Worm (Caenorhabditis elegans) whole organism, L2 larva: ENCODE data around the gene aptf-3.
A peak's percentile ranks its signal among the peaks of the same experiment; 100 is the strongest.

Experiments
- C34F6.9 ChIP-seq: fragments of 150-350 bp; optimal IDR thresholded peaks from 2 replicates; lab custom pipeline; 2014; ENCODE audit warnings: missing biosample characterization, missing genetic modification characterization
- F13H6.1 ChIP-seq: sonication (generic microtip); optimal IDR thresholded peaks from 2 replicates; lab custom pipeline; 2016; ENCODE audit warnings: missing genetic modification characterization, missing compliant biosample characterization
- R02D3.7 ChIP-seq: fragments of 150-350 bp; optimal IDR thresholded peaks from 2 replicates; lab custom pipeline; 2014; ENCODE audit warnings: missing biosample characterization, missing genetic modification characterization
- Y55F3AM.14 ChIP-seq: fragments of 200-800 bp; sonication (Bioruptor generic); optimal IDR thresholded peaks from 2 replicates; lab custom pipeline; 2018; ENCODE audit warnings: mild to moderate bottlenecking, missing genetic modification characterization, missing compliant biosample characterization
- ZK546.5 ChIP-seq: sonication (generic microtip); optimal IDR thresholded peaks from 2 replicates; lab custom pipeline; 2017; ENCODE audit warnings: missing biosample characterization, missing genetic modification characterization
- alr-1 ChIP-seq: fragments of 150-350 bp; optimal IDR thresholded peaks from 2 replicates; lab custom pipeline; 2014; ENCODE audit warnings: missing biosample characterization, missing genetic modification characterization
- aly-2 ChIP-seq: fragments of 150-350 bp; optimal IDR thresholded peaks from 2 replicates; lab custom pipeline; 2014; ENCODE audit warnings: missing biosample characterization, missing genetic modification characterization
- ama-1 ChIP-seq: fragments of 150-350 bp; optimal IDR thresholded peaks from 2 replicates; lab custom pipeline; 2018; ENCODE audit warnings: inconsistent platforms
- blmp-1 ChIP-seq: sonication (generic microtip); optimal IDR thresholded peaks from 2 replicates; lab custom pipeline; 2017; ENCODE audit warnings: missing genetic modification characterization, mild to moderate bottlenecking, missing compliant biosample characterization, antibody characterized with exemption, moderate library complexity; ENCODE audit not compliant: insufficient read depth
- ceh-16 ChIP-seq: fragments of 150-350 bp; optimal IDR thresholded peaks from 2 replicates; lab custom pipeline; 2014; ENCODE audit warnings: missing biosample characterization, missing genetic modification characterization
- ceh-82 ChIP-seq: fragments of 150-350 bp; optimal IDR thresholded peaks from 2 replicates; lab custom pipeline; 2014; ENCODE audit warnings: missing biosample characterization, missing genetic modification characterization
- crh-2 ChIP-seq: sonication (generic microtip); optimal IDR thresholded peaks from 2 replicates; lab custom pipeline; 2017; ENCODE audit warnings: missing biosample characterization, missing genetic modification characterization
- dmd-4 ChIP-seq: sonication (generic microtip); optimal IDR thresholded peaks from 2 replicates; lab custom pipeline; 2017; ENCODE audit warnings: missing biosample characterization, missing genetic modification characterization
- egl-27 ChIP-seq: sonication (generic microtip); optimal IDR thresholded peaks from 3 replicates; lab custom pipeline; 2017; ENCODE audit warnings: missing biosample characterization, missing genetic modification reagents, missing genetic modification characterization
- elt-1 ChIP-seq: fragments of 150-350 bp; optimal IDR thresholded peaks from 2 replicates; lab custom pipeline; 2014; ENCODE audit warnings: missing biosample characterization, missing genetic modification characterization
- elt-3 ChIP-seq: sonication (generic microtip); optimal IDR thresholded peaks from 2 replicates; lab custom pipeline; 2017; ENCODE audit warnings: missing biosample characterization, missing genetic modification characterization
- fos-1 ChIP-seq: fragments of 150-350 bp; optimal IDR thresholded peaks from 2 replicates; lab custom pipeline; 2014; ENCODE audit warnings: missing biosample characterization, missing genetic modification characterization
- gmeb-1 ChIP-seq: fragments of 150-350 bp; optimal IDR thresholded peaks from 2 replicates; lab custom pipeline; 2014; ENCODE audit warnings: missing biosample characterization, missing genetic modification characterization
- lin-11 ChIP-seq: fragments of 150-350 bp; sonication (generic microtip); optimal IDR thresholded peaks from 2 replicates; lab custom pipeline; 2014; ENCODE audit warnings: missing biosample characterization, missing genetic modification characterization, inconsistent platforms, mixed read lengths
- lin-13 ChIP-seq: fragments of 150-350 bp; optimal IDR thresholded peaks from 2 replicates; lab custom pipeline; 2014; ENCODE audit warnings: missing biosample characterization, missing genetic modification reagents, missing genetic modification characterization
- lin-39 ChIP-seq: fragments of 150-350 bp; optimal IDR thresholded peaks from 2 replicates; lab custom pipeline; 2014; ENCODE audit warnings: missing biosample characterization, missing genetic modification reagents, missing genetic modification characterization
- lsy-2 ChIP-seq, 2 experiments: fragments of 150-350 bp in 1 of 2; sonication (generic microtip) in 1 of 2; optimal IDR thresholded peaks; 2 replicates each; lab custom pipeline; 2014 to 2017; ENCODE audit warnings: missing biosample characterization in 2 of 2, missing genetic modification characterization in 2 of 2
- mab-5 ChIP-seq: fragments of 150-350 bp; optimal IDR thresholded peaks from 2 replicates; lab custom pipeline; 2014; ENCODE audit warnings: missing biosample characterization, missing genetic modification characterization
- mbf-1 ChIP-seq: sonication (generic microtip); optimal IDR thresholded peaks from 2 replicates; lab custom pipeline; 2017; ENCODE audit warnings: missing biosample characterization, missing genetic modification characterization
- mdl-1 ChIP-seq, 2 experiments: fragments of 150-350 bp in 1 of 2; sonication (generic microtip) in 1 of 2; optimal IDR thresholded peaks; 2 replicates each; lab custom pipeline; 2017; ENCODE audit warnings: missing biosample characterization in 2 of 2, missing genetic modification characterization in 2 of 2
- nhr-10 ChIP-seq: sonication (generic microtip); optimal IDR thresholded peaks from 2 replicates; lab custom pipeline; 2017; ENCODE audit warnings: missing biosample characterization, missing genetic modification characterization
- nhr-11 ChIP-seq: fragments of 150-350 bp; optimal IDR thresholded peaks from 2 replicates; lab custom pipeline; 2014; ENCODE audit warnings: missing biosample characterization, missing genetic modification characterization
- nhr-12 ChIP-seq: fragments of 150-350 bp; optimal IDR thresholded peaks from 2 replicates; lab custom pipeline; 2014; ENCODE audit warnings: missing biosample characterization, missing genetic modification characterization
- nhr-129 ChIP-seq: fragments of 150-350 bp; optimal IDR thresholded peaks from 2 replicates; lab custom pipeline; 2014; ENCODE audit warnings: missing biosample characterization, missing genetic modification characterization
- nhr-21 ChIP-seq: fragments of 150-350 bp; optimal IDR thresholded peaks from 2 replicates; lab custom pipeline; 2014; ENCODE audit warnings: missing biosample characterization, missing genetic modification characterization
- nhr-23 ChIP-seq: fragments of 150-350 bp; optimal IDR thresholded peaks from 2 replicates; lab custom pipeline; 2014; ENCODE audit warnings: missing biosample characterization, missing genetic modification reagents, missing genetic modification characterization
- nhr-237 ChIP-seq: fragments of 150-350 bp; optimal IDR thresholded peaks from 2 replicates; lab custom pipeline; 2014; ENCODE audit warnings: missing biosample characterization, missing genetic modification characterization
- nhr-25 ChIP-seq: fragments of 150-350 bp; sonication (generic microtip); optimal IDR thresholded peaks from 3 replicates; lab custom pipeline; 2014; ENCODE audit warnings: missing biosample characterization, missing genetic modification characterization
- nhr-6 ChIP-seq: fragments of 150-350 bp; optimal IDR thresholded peaks from 2 replicates; lab custom pipeline; 2014; ENCODE audit warnings: missing biosample characterization, missing genetic modification characterization
- nhr-77 ChIP-seq: fragments of 150-350 bp; optimal IDR thresholded peaks from 2 replicates; lab custom pipeline; 2014; ENCODE audit warnings: missing biosample characterization, missing genetic modification characterization
- peb-1 ChIP-seq: fragments of 150-350 bp; optimal IDR thresholded peaks from 2 replicates; lab custom pipeline; 2014; ENCODE audit warnings: missing biosample characterization, missing genetic modification characterization
- sem-4 ChIP-seq: fragments of 150-350 bp; optimal IDR thresholded peaks from 2 replicates; lab custom pipeline; 2014; ENCODE audit warnings: missing biosample characterization, missing genetic modification reagents, missing genetic modification characterization
- skn-1 ChIP-seq: sonication (generic microtip); optimal IDR thresholded peaks from 2 replicates; lab custom pipeline; 2017; ENCODE audit warnings: missing biosample characterization, missing genetic modification characterization
- sma-3 ChIP-seq: sonication (generic microtip); optimal IDR thresholded peaks from 2 replicates; lab custom pipeline; 2016; ENCODE audit warnings: missing genetic modification reagents, missing genetic modification characterization, missing compliant biosample characterization
- sma-9 ChIP-seq, 2 experiments: fragments of 150-350 bp in 1 of 2; sonication (generic microtip) in 1 of 2; optimal IDR thresholded peaks; 2 replicates each; lab custom pipeline; 2014 to 2016; ENCODE audit warnings: missing genetic modification characterization in 2 of 2, mild to moderate bottlenecking in 1 of 2, missing biosample characterization in 1 of 2, missing compliant biosample characterization in 1 of 2, missing genetic modification reagents in 1 of 2, moderate library complexity in 1 of 2
- snpc-4 ChIP-seq: fragments of 150-350 bp; optimal IDR thresholded peaks from 2 replicates; lab custom pipeline; 2014; ENCODE audit warnings: missing biosample characterization, missing genetic modification characterization
- unc-39 ChIP-seq: fragments of 150-350 bp; optimal IDR thresholded peaks from 2 replicates; lab custom pipeline; 2014; ENCODE audit warnings: missing biosample characterization, missing genetic modification characterization
- unc-55 ChIP-seq: fragments of 150-350 bp; sonication (generic microtip); optimal IDR thresholded peaks from 3 replicates; lab custom pipeline; 2014; ENCODE audit warnings: missing biosample characterization, missing genetic modification reagents, missing genetic modification characterization
- unc-62 ChIP-seq: fragments of 150-350 bp; optimal IDR thresholded peaks from 2 replicates; lab custom pipeline; 2014; ENCODE audit warnings: missing biosample characterization, missing genetic modification reagents, missing genetic modification characterization
- zag-1 ChIP-seq: fragments of 150-350 bp; optimal IDR thresholded peaks from 2 replicates; lab custom pipeline; 2014; ENCODE audit warnings: missing biosample characterization, missing genetic modification characterization
- ztf-1 ChIP-seq: fragments of 200-800 bp; sonication (Bioruptor generic); conservative IDR thresholded peaks from 2 replicates; pipeline ENCODE4 v1.3.6; 2022; ENCODE audit warnings: missing genetic modification characterization, missing compliant biosample characterization
- ztf-11 ChIP-seq: sonication (generic microtip); optimal IDR thresholded peaks from 2 replicates; lab custom pipeline; 2017; ENCODE audit warnings: missing biosample characterization, missing genetic modification characterization
- ztf-4 ChIP-seq: fragments of 150-350 bp; optimal IDR thresholded peaks from 2 replicates; lab custom pipeline; 2014; ENCODE audit warnings: missing biosample characterization, missing genetic modification characterization

Gene aptf-3

DNA sequence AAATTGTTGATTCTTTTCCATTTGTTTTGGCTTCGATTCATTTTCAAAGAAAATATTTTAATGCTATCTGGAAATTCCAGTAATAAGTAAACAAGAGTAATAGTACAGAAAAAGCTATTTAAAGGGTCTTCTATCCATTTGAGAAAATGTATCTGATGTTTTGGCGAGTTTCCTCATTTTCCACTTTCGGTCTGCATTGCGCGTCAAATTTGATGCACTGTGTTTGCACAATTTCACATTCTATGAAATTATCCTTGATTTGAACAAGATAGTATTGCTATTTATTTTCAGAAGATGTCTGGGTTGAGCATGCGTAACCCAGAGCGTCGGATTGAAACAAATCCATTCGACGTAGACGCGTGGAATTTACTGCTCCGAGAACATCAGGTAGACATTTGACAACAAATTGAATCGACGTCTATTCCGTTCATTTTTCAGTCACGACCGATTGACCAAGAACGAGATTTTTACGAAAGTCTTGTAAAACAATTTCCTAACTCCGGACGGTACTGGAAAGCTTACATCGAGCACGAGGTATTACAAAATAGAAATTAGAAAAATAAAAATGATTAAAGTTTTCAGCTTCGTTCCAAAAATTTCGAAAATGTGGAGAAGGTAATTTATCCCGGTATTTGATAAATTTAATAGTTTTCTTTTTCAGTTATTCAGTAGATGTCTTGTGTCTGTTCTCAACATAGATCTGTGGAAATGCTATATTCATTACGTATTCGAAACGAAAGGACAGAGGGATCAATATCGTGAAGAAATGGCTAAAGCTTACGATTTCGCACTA is 9.8 kb downstream of the aptf-3 start, which contains the start of gene suf-1:
suf-1 (plus strand) TSS at position 280 of the 793 bp plus-strand sequence.
- TF ChIP-seq unc-55 (GFP tag; lab: Kevin White, UChicago) (no peak), unc-62 (no peak), alr-1 (tag; lab: Kevin White, UChicago) (no peak), lsy-2 (tag; optimal IDR thresholded peaks at IDR 0.05; lab: Kevin White, UChicago) (peak in 1 of 2 experiments; percentile 58), ama-1 (no peak), aly-2 (tag; lab: Kevin White, UChicago) (no peak), dmd-4 (tag; lab: Kevin White, UChicago) (no peak), sem-4 (tag; lab: Kevin White, UChicago) (peak; percentile 35), elt-3 (tag; lab: Kevin White, UChicago) (no peak), nhr-6 (tag; lab: Kevin White, UChicago) (no peak), nhr-12 (tag; lab: Kevin White, UChicago) (no peak), nhr-237 (no peak), skn-1 (tag; lab: Kevin White, UChicago) (no peak), ztf-11 (tag; lab: Kevin White, UChicago) (no peak), sma-9 (GFP tag; optimal IDR thresholded peaks at IDR 0.05; lab: Kevin White, UChicago) (peak; percentile 8), sma-9 (tag; optimal IDR thresholded peaks at IDR 0.05; lab: Kevin White, UChicago) (no peak), elt-1 (tag; lab: Kevin White, UChicago) (no peak), lin-39 (no peak), nhr-129 (tag; lab: Kevin White, UChicago) (peak; percentile 14), blmp-1 (no peak), F13H6.1 (tag; lab: Kevin White, UChicago) (no peak), ceh-16 (no peak), lin-13 (GFP tag; lab: Kevin White, UChicago) (peak; percentile 33), lin-11 (tag; lab: Kevin White, UChicago) (no peak), R02D3.7 (tag; lab: Kevin White, UChicago) (no peak), nhr-11 (tag; lab: Kevin White, UChicago) (no peak), peb-1 (tag; lab: Kevin White, UChicago) (no peak), unc-39 (tag; lab: Kevin White, UChicago) (no peak), nhr-21 (tag; lab: Kevin White, UChicago) (peak; percentile 35), sma-3 (no peak), gmeb-1 (no peak), egl-27 (tag; lab: Kevin White, UChicago) (no peak), crh-2 (tag; lab: Kevin White, UChicago) (peak; percentile 36), fos-1 (peak; percentile 9), mdl-1 (tag; optimal IDR thresholded peaks at IDR 0.05; lab: Kevin White, UChicago) (no peak), snpc-4 (tag; lab: Kevin White, UChicago) (no peak), nhr-10 (tag; lab: Kevin White, UChicago) (no peak), nhr-77 (no peak), ceh-82 (tag; lab: Kevin White, UChicago) (no peak), nhr-23 (tag; lab: Kevin White, UChicago) (no peak), mab-5 (tag; lab: Kevin White, UChicago) (no peak), Y55F3AM.14 (GFP tag; lab: Kevin White, UChicago) (no peak), ztf-4 (tag; lab: Kevin White, UChicago) (no peak), nhr-25 (tag; lab: Kevin White, UChicago) (no peak), zag-1 (no peak), ztf-1 (no peak), mbf-1 (tag; lab: Kevin White, UChicago) (no peak), ZK546.5 (no peak), C34F6.9 (tag; lab: Kevin White, UChicago) (no peak)
- TF ChIP-seq, all 48 proteins: peak for 8
